Worm (Caenorhabditis elegans): ENCODE results near the gene rpl-34.

rpl-34 gene

ce11 chrIV:12275892-12276291, 7.1 kb downstream of the rpl-34 start, which contains the start of gene vps-8:
vps-8 (minus strand) TSS chrIV:12275992.
- TF ChIP-seq dve-1 (tag; optimal IDR thresholded peaks at IDR 0.05) (no peak), nhr-232 (tag; optimal IDR thresholded peaks at IDR 0.05) (no peak), K02D7.2 (tag; optimal IDR thresholded peaks at IDR 0.05) (no peak), hlh-6 (tag; optimal IDR thresholded peaks at IDR 0.05) (no peak)

- TF ChIP-seq ceh-14 (tag; optimal IDR thresholded peaks at IDR 0.05) (no peak), pros-1 (tag; optimal IDR thresholded peaks at IDR 0.05) (no peak), ceh-48 (tag; optimal IDR thresholded peaks at IDR 0.05) (no peak), sdc-2 (tag; optimal IDR thresholded peaks at IDR 0.05) (no peak), ahr-1 (tag; optimal IDR thresholded peaks at IDR 0.05) (no peak), hlh-30 (tag; optimal IDR thresholded peaks at IDR 0.05; ENCODE audit: insufficient read depth) (no peak), ceh-9 (tag; optimal IDR thresholded peaks at IDR 0.05) (no peak), hlh-8 (tag; optimal IDR thresholded peaks at IDR 0.05) (no peak), F13H6.1 (tag; optimal IDR thresholded peaks at IDR 0.05) (no peak), nfya-1 (tag; optimal IDR thresholded peaks at IDR 0.05) (no peak), tbx-7 (tag; optimal IDR thresholded peaks at IDR 0.05) (no peak), tbx-2 (tag; optimal IDR thresholded peaks at IDR 0.05) (no peak), C38D4.7 (GFP tag; optimal IDR thresholded peaks at IDR 0.05) (no peak), C08G9.2 (tag; optimal IDR thresholded peaks at IDR 0.05) (no peak), ceh-30 (tag; optimal IDR thresholded peaks at IDR 0.05) (no peak), npax-4 (tag; optimal IDR thresholded peaks at IDR 0.05) (no peak), odd-2 (tag; optimal IDR thresholded peaks at IDR 0.05) (no peak)
Measured at ce11 chrIV:12278507-12278906, 9.7 kb downstream of the rpl-34 start, which contains the start of the genes tag-335 and vkmt-1. tag-335 (minus strand) TSS chrIV:12278594. vkmt-1 (plus strand) TSS chrIV:12278725.

- peak; percentile 16 for TF ChIP-seq elt-2 (tag; optimal IDR thresholded peaks at IDR 0.05)
- TF ChIP-seq F13H6.1 (tag; optimal IDR thresholded peaks at IDR 0.05), result no peak
- TF ChIP-seq mec-3 (tag; optimal IDR thresholded peaks at IDR 0.05; ENCODE audit: borderline replicate concordance), result no peak
- no peak for TF ChIP-seq nhr-232 (tag; optimal IDR thresholded peaks at IDR 0.05)
- TF ChIP-seq ceh-14 (tag; optimal IDR thresholded peaks at IDR 0.05), result no peak
Measured at ce11 chrIV:12279340-12279739, 10.5 kb downstream of the rpl-34 start, which contains the start of gene ltah-1.1. ltah-1.1 (plus strand) TSS chrIV:12279622.

ce11 chrIV:12282157-12282789, 13.5 kb downstream of the rpl-34 start, which contains the start of the genes C42C1.12 and C42C1.19:
C42C1.12 (minus strand) TSS chrIV:12282207.
C42C1.19 (plus strand) TSS chrIV:12282739.
- TF ChIP-seq sdc-2 (tag; optimal IDR thresholded peaks at IDR 0.05) (no peak), C08G9.2 (tag; optimal IDR thresholded peaks at IDR 0.05) (no peak), tbx-2 (tag; optimal IDR thresholded peaks at IDR 0.05) (no peak), ama-1 (optimal IDR thresholded peaks at IDR 0.05) (no peak), ceh-48 (tag; optimal IDR thresholded peaks at IDR 0.05) (no peak), pax-1 (tag; optimal IDR thresholded peaks at IDR 0.05) (no peak), dve-1 (tag; optimal IDR thresholded peaks at IDR 0.05) (no peak), hlh-30 (tag; optimal IDR thresholded peaks at IDR 0.05; ENCODE audit: insufficient read depth) (no peak), unc-55 (GFP tag; optimal IDR thresholded peaks at IDR 0.05) (no peak), sox-4 (tag; optimal IDR thresholded peaks at IDR 0.05) (no peak), madf-2 (tag; optimal IDR thresholded peaks at IDR 0.05) (no peak), ceh-2 (tag; optimal IDR thresholded peaks at IDR 0.05) (no peak), ceh-31 (tag; optimal IDR thresholded peaks at IDR 0.05) (no peak), hlh-6 (tag; optimal IDR thresholded peaks at IDR 0.05) (no peak), pag-3 (tag; optimal IDR thresholded peaks at IDR 0.05; ENCODE audit: borderline replicate concordance) (no peak), ceh-30 (tag; optimal IDR thresholded peaks at IDR 0.05) (no peak)

ce11 chrIV:12282873-12283272, 14.1 kb downstream of the rpl-34 start, which contains the start of gene hpo-12:
hpo-12 (plus strand) TSS chrIV:12283173.
- TF ChIP-seq ahr-1 (tag; optimal IDR thresholded peaks at IDR 0.05), result no peak

Data from whole organism, late embryonic.